Worm (Caenorhabditis elegans): ENCODE measurements around the gene C35B1.9.

DNA sequence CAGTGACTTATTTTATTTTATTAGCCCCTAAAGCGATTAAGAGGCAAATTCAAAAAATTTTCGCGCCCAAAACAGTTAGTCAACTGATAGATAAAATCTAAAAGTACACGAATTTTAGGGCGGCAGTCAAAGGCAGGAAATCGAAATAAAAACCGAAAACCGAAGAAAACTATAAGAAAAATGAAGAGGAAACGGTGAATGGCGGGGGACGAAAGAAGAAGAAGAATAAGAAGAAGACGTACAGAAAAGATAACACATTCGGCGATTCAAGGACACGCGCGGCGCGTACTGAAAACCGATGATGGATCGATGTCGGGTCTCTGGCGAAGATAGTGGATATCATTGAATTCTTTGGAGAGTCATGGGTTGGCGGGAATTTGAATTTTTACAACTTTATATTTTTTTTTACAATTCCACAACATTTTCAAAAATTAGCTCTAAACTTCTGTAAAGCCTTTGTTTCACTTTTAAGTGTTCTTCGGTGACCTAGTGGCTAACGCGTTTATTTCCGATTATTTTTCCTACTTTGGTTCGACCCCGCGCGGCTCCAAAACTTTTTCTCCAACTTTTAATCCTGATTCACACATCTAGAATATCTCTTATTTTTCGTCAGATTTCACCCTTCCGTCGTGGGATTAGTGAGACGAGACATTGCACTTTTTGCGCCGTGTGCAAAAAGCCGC lies 49.7 kb downstream of the C35B1.9 start:
- TF ChIP-seq ceh-13 (GFP tag; optimal IDR thresholded peaks at IDR 0.05), result no peak
- no peak for TF ChIP-seq ama-1 (optimal IDR thresholded peaks at IDR 0.05)
- TF ChIP-seq flt-1 (GFP tag; IDR thresholded peaks at IDR 0.05), result no peak

All from whole organism, early embryonic.